Worm (Caenorhabditis elegans) whole organism, L1 larva: Measurements from ENCODE around the gene nhr-185.

Experiments used
- Y116A8C.19 ChIP-seq: sonication (generic microtip); optimal IDR thresholded peaks from 2 replicates; lab custom pipeline; 2016; ENCODE audit warnings: missing compliant biosample characterization, missing genetic modification characterization, borderline replicate concordance
- alr-1 ChIP-seq: fragments of 200-800 bp; sonication (Bioruptor generic); optimal IDR thresholded peaks from 2 replicates; lab custom pipeline; 2018; ENCODE audit warnings: borderline replicate concordance, mild to moderate bottlenecking, missing genetic modification characterization, missing compliant biosample characterization
- ama-1 ChIP-seq: fragments of 150-350 bp; optimal IDR thresholded peaks from 2 replicates; lab custom pipeline; 2014
- ceh-8 ChIP-seq: fragments of 200-800 bp; sonication (Bioruptor generic); optimal IDR thresholded peaks from 2 replicates; lab custom pipeline; 2018; ENCODE audit warnings: mild to moderate bottlenecking, missing genetic modification characterization, moderate library complexity, missing compliant biosample characterization
- ceh-88 ChIP-seq: fragments of 200-800 bp; sonication (Bioruptor generic); IDR thresholded peaks from 2 replicates; pipeline ENCODE4 v1.3.6; 2022; ENCODE audit warnings: missing genetic modification characterization, missing compliant biosample characterization
- ces-1 ChIP-seq: fragments of 150-350 bp; optimal IDR thresholded peaks from 2 replicates; lab custom pipeline; 2014; ENCODE audit warnings: missing biosample characterization, missing genetic modification reagents, missing genetic modification characterization
- dsc-1 ChIP-seq: sonication (generic microtip); optimal IDR thresholded peaks from 2 replicates; lab custom pipeline; 2016; ENCODE audit warnings: mild to moderate bottlenecking, missing genetic modification characterization, missing compliant biosample characterization
- egl-27 ChIP-seq, 2 experiments: fragments of 150-350 bp in 1 of 2; sonication (generic microtip); optimal IDR thresholded peaks; 3 replicates each; lab custom pipeline; 2017 to 2018; ENCODE audit warnings: missing biosample characterization in 2 of 2, missing genetic modification characterization in 2 of 2, missing genetic modification reagents in 2 of 2
- elt-2 ChIP-seq: sonication (generic microtip); optimal IDR thresholded peaks from 2 replicates; lab custom pipeline; 2016; ENCODE audit warnings: missing genetic modification characterization, mild to moderate bottlenecking, inconsistent platforms, missing compliant biosample characterization, missing genetic modification reagents
- ets-5 ChIP-seq: fragments of 200-800 bp; sonication (Bioruptor generic); IDR thresholded peaks from 2 replicates; pipeline ENCODE4 v1.3.6; 2022; ENCODE audit warnings: missing genetic modification characterization, missing compliant biosample characterization
- fkh-8 ChIP-seq: sonication (generic microtip); optimal IDR thresholded peaks from 2 replicates; lab custom pipeline; 2016; ENCODE audit warnings: mild to moderate bottlenecking, missing genetic modification characterization, missing compliant biosample characterization
- hlh-17 ChIP-seq: fragments of 200-800 bp; sonication (Bioruptor generic); optimal IDR thresholded peaks from 2 replicates; lab custom pipeline; 2018; ENCODE audit warnings: missing genetic modification characterization, mild to moderate bottlenecking, missing compliant biosample characterization, moderate library complexity, borderline replicate concordance
- hpl-2 ChIP-seq: fragments of 150-350 bp; optimal IDR thresholded peaks from 2 replicates; lab custom pipeline; 2014; ENCODE audit warnings: missing biosample characterization, missing genetic modification reagents, missing genetic modification characterization
- irx-1 ChIP-seq: sonication (generic microtip); optimal IDR thresholded peaks from 2 replicates; lab custom pipeline; 2016; ENCODE audit warnings: missing genetic modification characterization, missing compliant biosample characterization
- isw-1 ChIP-seq: fragments of 200-800 bp; sonication (Bioruptor generic); IDR thresholded peaks from 2 replicates; pipeline ENCODE4 v1.3.6; 2022; ENCODE audit warnings: missing genetic modification characterization, missing compliant biosample characterization
- lin-39 ChIP-seq: fragments of 150-350 bp; optimal IDR thresholded peaks from 2 replicates; lab custom pipeline; 2014; ENCODE audit warnings: missing biosample characterization, missing genetic modification reagents, missing genetic modification characterization
- lir-3 ChIP-seq: sonication (generic microtip); optimal IDR thresholded peaks from 2 replicates; lab custom pipeline; 2016; ENCODE audit warnings: mild to moderate bottlenecking, missing genetic modification characterization, moderate library complexity, missing compliant biosample characterization; ENCODE audit not compliant: poor library complexity
- mep-1 ChIP-seq: fragments of 150-350 bp; optimal IDR thresholded peaks from 2 replicates; lab custom pipeline; 2014; ENCODE audit warnings: missing biosample characterization, missing genetic modification characterization
- nhr-237 ChIP-seq: fragments of 150-350 bp; optimal IDR thresholded peaks from 2 replicates; lab custom pipeline; 2014; ENCODE audit warnings: missing biosample characterization, missing genetic modification characterization
- nhr-28 ChIP-seq: fragments of 150-350 bp; optimal IDR thresholded peaks from 2 replicates; lab custom pipeline; 2014; ENCODE audit warnings: missing biosample characterization, missing genetic modification characterization
- nhr-47 ChIP-seq: sonication (generic microtip); optimal IDR thresholded peaks from 2 replicates; lab custom pipeline; 2016; ENCODE audit warnings: mild to moderate bottlenecking, missing genetic modification characterization, moderate library complexity, missing compliant biosample characterization
- nhr-71 ChIP-seq: sonication (generic microtip); optimal IDR thresholded peaks from 2 replicates; lab custom pipeline; 2016; ENCODE audit warnings: mild to moderate bottlenecking, missing genetic modification characterization, moderate library complexity, missing compliant biosample characterization
- nhr-76 ChIP-seq: sonication (generic microtip); optimal IDR thresholded peaks from 2 replicates; lab custom pipeline; 2017; ENCODE audit warnings: missing biosample characterization, missing genetic modification characterization
- nhr-84 ChIP-seq: sonication (generic microtip); optimal IDR thresholded peaks from 2 replicates; lab custom pipeline; 2017; ENCODE audit warnings: missing biosample characterization, missing genetic modification characterization
- pax-3 ChIP-seq: fragments of 200-800 bp; sonication (Bioruptor generic); optimal IDR thresholded peaks from 2 replicates; lab custom pipeline; 2018; ENCODE audit warnings: mild to moderate bottlenecking, missing genetic modification characterization, moderate library complexity, missing compliant biosample characterization
- snu-23 ChIP-seq: sonication (generic microtip); optimal IDR thresholded peaks from 2 replicates; lab custom pipeline; 2016; ENCODE audit warnings: missing genetic modification characterization, missing compliant biosample characterization
- sup-37 ChIP-seq: fragments of 200-800 bp; sonication (Bioruptor generic); optimal IDR thresholded peaks from 2 replicates; lab custom pipeline; 2018; ENCODE audit warnings: mild to moderate bottlenecking, missing genetic modification characterization, missing compliant biosample characterization
- tbx-2 ChIP-seq: sonication (generic microtip); optimal IDR thresholded peaks from 2 replicates; lab custom pipeline; 2016; ENCODE audit warnings: missing genetic modification characterization, missing compliant biosample characterization
- unc-130 ChIP-seq: fragments of 150-350 bp; optimal IDR thresholded peaks from 2 replicates; lab custom pipeline; 2017; ENCODE audit warnings: missing biosample characterization, missing genetic modification characterization, inconsistent platforms
- unc-30 ChIP-seq: sonication (generic microtip); optimal IDR thresholded peaks from 2 replicates; lab custom pipeline; 2017; ENCODE audit warnings: missing biosample characterization, missing genetic modification characterization
- unc-62 ChIP-seq: fragments of 150-350 bp; optimal IDR thresholded peaks from 2 replicates; lab custom pipeline; 2014; ENCODE audit warnings: missing biosample characterization, missing genetic modification reagents, missing genetic modification characterization
- unc-86 ChIP-seq: sonication (generic microtip); optimal IDR thresholded peaks from 2 replicates; lab custom pipeline; 2016; ENCODE audit warnings: missing genetic modification characterization, missing compliant biosample characterization
- zag-1 ChIP-seq: fragments of 150-350 bp; optimal IDR thresholded peaks from 2 replicates; lab custom pipeline; 2014; ENCODE audit warnings: missing biosample characterization, missing genetic modification characterization
- ztf-11 ChIP-seq, 2 experiments: sonication (generic microtip); optimal IDR thresholded peaks; 2 replicates each; lab custom pipeline; 2016 to 2017; ENCODE audit warnings: missing genetic modification characterization in 2 of 2, missing biosample characterization in 1 of 2, missing compliant biosample characterization in 1 of 2

The nhr-185 gene

DNA sequence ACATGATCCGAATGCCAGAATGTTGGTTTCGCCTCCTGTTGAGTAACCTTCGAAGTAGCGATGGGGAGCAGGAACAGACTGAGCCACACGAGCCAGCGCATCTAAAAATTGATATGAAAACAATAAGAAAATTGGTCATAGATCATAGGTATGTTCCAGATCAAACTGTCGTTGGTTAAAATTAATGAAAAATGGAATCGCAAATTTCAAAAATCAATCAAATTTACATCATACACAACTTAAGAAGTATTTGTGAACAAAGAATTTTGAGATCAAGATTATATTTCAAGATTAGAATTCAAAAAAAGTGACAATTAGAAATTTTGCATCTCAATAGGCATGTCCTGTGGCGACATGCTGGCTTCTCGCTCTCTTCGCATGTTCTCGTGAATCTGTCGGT lies 43.6 kb upstream of the nhr-185 start, which contains the start of gene C17E7.9:
C17E7.9 (minus strand) TSS at position 101 of the 400 bp plus-strand sequence.
- TF ChIP-seq zag-1 (tag; lab: Kevin White, UChicago) = no peak
- no peak for TF ChIP-seq snu-23 (GFP tag; lab: Kevin White, UChicago)
- TF ChIP-seq unc-86 (tag; lab: Kevin White, UChicago) = no peak
- no peak for TF ChIP-seq irx-1
- no peak for TF ChIP-seq ztf-11 (tag; optimal IDR thresholded peaks at IDR 0.05; lab: Kevin White, UChicago)
- no peak for TF ChIP-seq Y116A8C.19 (tag; lab: Kevin White, UChicago)

DNA sequence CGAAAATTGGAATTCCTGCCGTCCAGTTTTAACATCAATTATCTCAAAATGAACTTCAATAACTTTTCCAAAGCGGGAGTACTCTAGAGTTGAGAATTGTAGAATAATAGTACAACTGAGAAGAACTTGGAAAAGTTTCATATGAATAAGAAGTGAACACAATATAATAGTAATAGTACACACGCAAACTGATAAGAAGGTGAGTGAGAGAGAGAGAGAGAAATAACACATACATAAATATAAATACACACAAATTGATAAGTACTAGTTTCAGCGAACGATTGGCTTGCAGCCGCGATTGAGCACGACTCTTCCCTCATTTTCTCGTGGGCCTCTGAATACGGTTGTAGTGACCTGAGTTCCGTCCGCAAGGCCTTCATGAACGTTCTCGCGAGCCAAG lies 41.9 kb upstream of the nhr-185 start, which contains the start of gene C17E7.13:
C17E7.13 (minus strand) TSS at position 176 of the 400 bp plus-strand sequence.
- TF ChIP-seq lir-3 (tag; lab: Kevin White, UChicago) (no peak), tbx-2 (no peak), alr-1 (tag; lab: Kevin White, UChicago) (no peak), isw-1 (no peak), nhr-84 (tag; lab: Kevin White, UChicago) (no peak), ces-1 (GFP tag; lab: Kevin White, UChicago) (no peak), mep-1 (tag; lab: Kevin White, UChicago) (no peak), sup-37 (GFP tag; lab: Kevin White, UChicago) (no peak), unc-130 (no peak), nhr-237 (tag; lab: Kevin White, UChicago) (no peak), elt-2 (no peak)

DNA sequence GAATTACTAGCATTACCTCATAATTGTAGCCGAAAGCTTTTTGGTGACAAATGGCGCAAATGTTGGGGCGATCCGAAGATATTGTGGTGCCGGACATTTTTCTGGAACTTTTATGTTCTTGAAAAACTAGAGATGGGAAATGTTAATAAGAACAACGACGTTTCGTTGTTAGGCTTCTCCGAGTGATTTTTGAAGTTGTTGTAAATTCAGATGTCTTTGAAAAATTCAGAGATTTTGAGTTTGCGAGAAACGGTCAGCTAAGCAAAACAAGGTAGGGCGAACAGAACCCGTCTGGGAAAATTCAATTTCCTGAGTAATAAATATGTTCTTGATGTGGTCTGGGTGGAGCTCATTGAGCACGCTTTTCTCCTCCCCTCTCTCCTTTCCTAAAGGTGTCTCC lies 38.9 kb upstream of the nhr-185 start, which contains the start of gene nhr-124:
nhr-124 (minus strand) TSS at position 101 of the 400 bp plus-strand sequence.
- no peak for TF ChIP-seq unc-130
- no peak for TF ChIP-seq egl-27 (tag; optimal IDR thresholded peaks at IDR 0.05; lab: Kevin White, UChicago)
- no peak for TF ChIP-seq unc-62
- TF ChIP-seq pax-3 (tag; lab: Kevin White, UChicago) = no peak
- no peak for TF ChIP-seq dsc-1 (tag; lab: Kevin White, UChicago)
- no peak for TF ChIP-seq hpl-2 (GFP tag; lab: Kevin White, UChicago)
- no peak for TF ChIP-seq ama-1 (lab: Kevin White, UChicago)

DNA sequence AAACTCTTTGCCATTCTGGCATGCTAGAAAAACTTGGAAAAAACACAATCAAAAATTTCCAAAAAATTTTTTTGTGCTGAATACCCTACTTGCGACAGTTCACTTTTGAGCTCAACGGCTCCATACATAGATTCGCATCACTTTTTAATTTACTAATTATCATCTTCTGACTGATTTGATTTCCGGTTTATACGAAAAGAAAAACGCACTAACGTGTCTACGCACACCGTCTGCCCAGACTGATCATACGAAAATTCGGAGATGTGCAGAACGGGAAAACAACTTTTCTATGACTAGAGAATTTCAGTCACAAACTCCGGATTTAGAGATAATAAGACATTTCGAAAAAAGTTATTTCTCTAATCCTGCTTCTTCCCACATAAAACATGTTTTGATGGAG lies 37.4 kb upstream of the nhr-185 start:
- TF ChIP-seq fkh-8 = peak; percentile 38
- TF ChIP-seq ets-5 = no peak
- no peak for TF ChIP-seq hpl-2 (GFP tag; lab: Kevin White, UChicago)
- no peak for TF ChIP-seq unc-30
- TF ChIP-seq nhr-71 = peak; percentile 3
- no peak for TF ChIP-seq lin-39
- peak; percentile 65 for TF ChIP-seq dsc-1 (tag; lab: Kevin White, UChicago)
- TF ChIP-seq ceh-8 = peak; percentile 70
- no peak for TF ChIP-seq ztf-11 (tag; optimal IDR thresholded peaks at IDR 0.05; lab: Kevin White, UChicago)

DNA sequence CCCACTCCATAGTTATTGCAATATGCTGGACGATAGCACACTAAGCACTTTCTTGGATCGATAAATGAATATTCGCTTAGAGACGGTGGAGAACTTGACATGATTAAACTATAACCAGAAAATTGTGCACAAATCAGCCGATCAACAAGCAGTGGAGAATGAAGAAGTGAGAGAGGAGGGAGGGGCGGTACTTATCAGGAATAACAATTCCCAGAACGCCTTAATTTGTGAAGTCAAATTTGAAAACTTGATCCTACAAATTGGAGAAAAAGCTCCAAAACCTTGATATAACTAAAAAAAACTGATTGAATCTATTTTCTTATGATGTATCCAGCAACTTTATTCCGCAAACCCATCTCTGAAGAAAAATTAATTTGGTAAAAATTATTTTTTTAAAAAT lies 31.1 kb upstream of the nhr-185 start, which contains the start of gene nhr-159:
nhr-159 (minus strand) TSS at position 101 of the 400 bp plus-strand sequence.
- TF ChIP-seq alr-1 (tag; lab: Kevin White, UChicago) = no peak
- no peak for TF ChIP-seq ceh-88 (GFP tag; lab: Robert Waterston, UW)
- TF ChIP-seq dsc-1 (tag; lab: Kevin White, UChicago) = no peak
- TF ChIP-seq pax-3 (tag; lab: Kevin White, UChicago) = no peak
- TF ChIP-seq hlh-17 (GFP tag; lab: Kevin White, UChicago) = no peak
- no peak for TF ChIP-seq zag-1 (tag; lab: Kevin White, UChicago)
- no peak for TF ChIP-seq nhr-28
- no peak for TF ChIP-seq ceh-8
- TF ChIP-seq nhr-47 (tag; lab: Kevin White, UChicago) = no peak
- no peak for TF ChIP-seq nhr-76
